Fruit fly (Drosophila melanogaster) whole organism, prepupa: ENCODE measurements around the gene sra.

Experiments
- Blimp-1 ChIP-seq: fragments of 200-800 bp; sonication (Bioruptor generic); optimal IDR thresholded peaks from 3 replicates; lab custom pipeline; 2017; ENCODE audit warnings: missing biosample characterization, missing genetic modification characterization, mild to moderate bottlenecking, moderate library complexity, missing genetic modification reagents
- CG10631 ChIP-seq: fragments of 200-800 bp; sonication (Bioruptor generic); optimal IDR thresholded peaks from 2 replicates; lab custom pipeline; 2016; ENCODE audit warnings: missing biosample characterization, missing genetic modification characterization
- CG10669 ChIP-seq: fragments of 200-800 bp; sonication (Bioruptor generic); optimal IDR thresholded peaks from 3 replicates; lab custom pipeline; 2018; ENCODE audit warnings: missing biosample characterization, mild to moderate bottlenecking, missing genetic modification characterization, moderate library complexity
- CG11294 ChIP-seq: fragments of 200-800 bp; sonication (Bioruptor generic); IDR thresholded peaks from 2 replicates; pipeline ENCODE4 v1.3.6; 2022; ENCODE audit warnings: missing biosample characterization, missing genetic modification characterization
- CG11762 ChIP-seq: fragments of 200-800 bp; sonication (Bioruptor generic); optimal IDR thresholded peaks from 3 replicates; lab custom pipeline; 2016; ENCODE audit warnings: missing biosample characterization, missing genetic modification characterization; ENCODE audit not compliant: insufficient read depth
- CG15336 ChIP-seq: fragments of 200-800 bp; sonication (Bioruptor generic); IDR thresholded peaks from 2 replicates; pipeline ENCODE4 v1.3.6; 2022; ENCODE audit warnings: missing biosample characterization, missing genetic modification characterization
- CG1621 ChIP-seq: fragments of 200-800 bp; sonication (Bioruptor generic); optimal IDR thresholded peaks from 3 replicates; lab custom pipeline; 2018; ENCODE audit warnings: missing biosample characterization, mild to moderate bottlenecking, missing genetic modification characterization
- CG16779 ChIP-seq: fragments of 200-800 bp; sonication (Bioruptor generic); optimal IDR thresholded peaks from 3 replicates; lab custom pipeline; 2017; ENCODE audit warnings: missing biosample characterization, mild to moderate bottlenecking, missing genetic modification characterization
- CG3032 ChIP-seq: fragments of 200-800 bp; optimal IDR thresholded peaks from 2 replicates; lab custom pipeline; 2019; ENCODE audit warnings: missing biosample characterization, mild to moderate bottlenecking, missing genetic modification characterization, moderate library complexity
- CG31627 ChIP-seq: fragments of 200-800 bp; sonication (Bioruptor generic); optimal IDR thresholded peaks from 3 replicates; lab custom pipeline; 2016; ENCODE audit warnings: missing biosample characterization, missing genetic modification characterization
- CG32006 ChIP-seq: fragments of 200-800 bp; sonication (Bioruptor generic); optimal IDR thresholded peaks from 3 replicates; lab custom pipeline; 2017; ENCODE audit warnings: missing biosample characterization, mild to moderate bottlenecking, missing genetic modification characterization
- CG34406 ChIP-seq: fragments of 200-800 bp; sonication (Bioruptor generic); optimal IDR thresholded peaks from 3 replicates; lab custom pipeline; 2016; ENCODE audit warnings: missing biosample characterization, missing genetic modification characterization
- CG3919 ChIP-seq: fragments of 200-800 bp; sonication (Bioruptor generic); optimal IDR thresholded peaks from 3 replicates; lab custom pipeline; 2016; ENCODE audit warnings: missing biosample characterization, missing genetic modification characterization
- CG4318 ChIP-seq: fragments of 200-800 bp; sonication (Bioruptor generic); optimal IDR thresholded peaks from 3 replicates; lab custom pipeline; 2017; ENCODE audit warnings: missing biosample characterization, mild to moderate bottlenecking, missing genetic modification characterization
- CG6163 ChIP-seq: fragments of 200-800 bp; sonication (Bioruptor generic); IDR thresholded peaks from 3 replicates; pipeline ENCODE4 v1.3.6; 2022; ENCODE audit warnings: missing biosample characterization, missing genetic modification characterization
- CG6808 ChIP-seq: fragments of 200-800 bp; sonication (Bioruptor generic); optimal IDR thresholded peaks from 3 replicates; lab custom pipeline; 2017; ENCODE audit warnings: missing biosample characterization, missing genetic modification characterization, mild to moderate bottlenecking, moderate library complexity, missing genetic modification reagents
- CG6854 ChIP-seq: fragments of 200-800 bp; sonication (Bioruptor generic); optimal IDR thresholded peaks from 2 replicates; lab custom pipeline; 2017; ENCODE audit warnings: missing biosample characterization, mild to moderate bottlenecking, missing genetic modification characterization
- CG7368 ChIP-seq: fragments of 200-800 bp; sonication (Bioruptor generic); optimal IDR thresholded peaks from 3 replicates; lab custom pipeline; 2016; ENCODE audit warnings: missing biosample characterization, missing genetic modification characterization
- CG8319 ChIP-seq: fragments of 200-800 bp; sonication (Bioruptor generic); optimal IDR thresholded peaks from 3 replicates; lab custom pipeline; 2016; ENCODE audit warnings: missing biosample characterization, missing genetic modification characterization
- CG8632 ChIP-seq: fragments of 200-800 bp; sonication (Bioruptor generic); optimal IDR thresholded peaks from 3 replicates; lab custom pipeline; 2016; ENCODE audit warnings: missing biosample characterization, missing genetic modification characterization
- CG9139 ChIP-seq: fragments of 200-800 bp; sonication (Bioruptor generic); optimal IDR thresholded peaks from 3 replicates; lab custom pipeline; 2017; ENCODE audit warnings: missing biosample characterization, mild to moderate bottlenecking, missing genetic modification characterization
- Eip75B ChIP-seq: fragments of 200-800 bp; sonication (Bioruptor generic); optimal IDR thresholded peaks from 3 replicates; lab custom pipeline; 2016; ENCODE audit warnings: missing biosample characterization, missing genetic modification characterization
- Eip78C ChIP-seq: fragments of 200-800 bp; sonication (Bioruptor generic); peaks from one replicate; lab custom pipeline; 2016; ENCODE audit warnings: missing biosample characterization, missing genetic modification characterization
- Eip93F ChIP-seq: fragments of 200-800 bp; sonication (Bioruptor generic); optimal IDR thresholded peaks from 2 replicates; lab custom pipeline; 2016; ENCODE audit warnings: missing biosample characterization, mild to moderate bottlenecking, missing genetic modification characterization
- Ets21C ChIP-seq: fragments of 200-800 bp; sonication (Bioruptor generic); optimal IDR thresholded peaks from 3 replicates; lab custom pipeline; 2016; ENCODE audit warnings: missing biosample characterization, missing genetic modification characterization
- Ets96B ChIP-seq: fragments of 200-800 bp; optimal IDR thresholded peaks from 2 replicates; lab custom pipeline; 2019; ENCODE audit warnings: missing biosample characterization, mild to moderate bottlenecking, missing genetic modification characterization, moderate library complexity
- Gug ChIP-seq: fragments of 200-800 bp; sonication (Bioruptor generic); IDR thresholded peaks from 2 replicates; pipeline ENCODE4 v1.3.6; 2022; ENCODE audit warnings: missing biosample characterization, missing genetic modification characterization
- Hr38 ChIP-seq: sonication (Bioruptor generic); optimal IDR thresholded peaks from 2 replicates; lab custom pipeline; 2016; ENCODE audit warnings: missing biosample characterization, missing genetic modification characterization
- Hr39 ChIP-seq: fragments of 200-800 bp; sonication (Bioruptor generic); optimal IDR thresholded peaks from 2 replicates; lab custom pipeline; 2016; ENCODE audit warnings: missing biosample characterization, missing genetic modification characterization
- Hr4 ChIP-seq: fragments of 200-800 bp; sonication (Bioruptor generic); optimal IDR thresholded peaks from 3 replicates; lab custom pipeline; 2016; ENCODE audit warnings: missing biosample characterization, missing genetic modification characterization
- Met ChIP-seq: fragments of 200-800 bp; sonication (Bioruptor generic); optimal IDR thresholded peaks from 3 replicates; lab custom pipeline; 2016; ENCODE audit warnings: missing biosample characterization, missing genetic modification characterization
- OdsH ChIP-seq: fragments of 200-800 bp; sonication (Bioruptor generic); optimal IDR thresholded peaks from 3 replicates; lab custom pipeline; 2016; ENCODE audit warnings: missing biosample characterization, missing genetic modification characterization
- Sox102F ChIP-seq: fragments of 200-800 bp; sonication (Bioruptor generic); optimal IDR thresholded peaks from 2 replicates; lab custom pipeline; 2016; ENCODE audit warnings: missing biosample characterization, mild to moderate bottlenecking, missing genetic modification characterization
- Sox14 ChIP-seq: fragments of 200-800 bp; sonication (Bioruptor generic); optimal IDR thresholded peaks from 3 replicates; lab custom pipeline; 2016; ENCODE audit warnings: missing biosample characterization, missing genetic modification characterization
- Sox15 ChIP-seq: fragments of 200-800 bp; sonication (Bioruptor generic); optimal IDR thresholded peaks from 3 replicates; lab custom pipeline; 2016; ENCODE audit warnings: missing biosample characterization, missing genetic modification characterization
- acj6 ChIP-seq: fragments of 200-800 bp; sonication (Bioruptor generic); optimal IDR thresholded peaks from 3 replicates; lab custom pipeline; 2016; ENCODE audit warnings: missing biosample characterization, missing genetic modification characterization
- dsx ChIP-seq: fragments of 200-800 bp; optimal IDR thresholded peaks from 3 replicates; lab custom pipeline; 2019; ENCODE audit warnings: missing biosample characterization, mild to moderate bottlenecking, missing genetic modification characterization, moderate library complexity; ENCODE audit not compliant: poor library complexity, severe bottlenecking
- eg ChIP-seq: fragments of 200-800 bp; sonication (Bioruptor generic); IDR thresholded peaks from 3 replicates; pipeline ENCODE4 v1.3.6; 2022; ENCODE audit warnings: missing biosample characterization, missing genetic modification characterization
- esn ChIP-seq: fragments of 200-800 bp; sonication (Bioruptor generic); optimal IDR thresholded peaks from 2 replicates; lab custom pipeline; 2016; ENCODE audit warnings: missing biosample characterization, mild to moderate bottlenecking, missing genetic modification characterization, moderate library complexity
- fd85E ChIP-seq: fragments of 200-800 bp; sonication (Bioruptor generic); optimal IDR thresholded peaks from 3 replicates; lab custom pipeline; 2016; ENCODE audit warnings: missing biosample characterization, missing genetic modification characterization
- fkh ChIP-seq: fragments of 200-800 bp; sonication (Bioruptor generic); optimal IDR thresholded peaks from 3 replicates; lab custom pipeline; 2017; ENCODE audit warnings: missing biosample characterization, mild to moderate bottlenecking, missing genetic modification characterization, moderate library complexity
- pdm3 ChIP-seq: fragments of 200-800 bp; sonication (Bioruptor generic); optimal IDR thresholded peaks from 3 replicates; lab custom pipeline; 2016; ENCODE audit warnings: missing biosample characterization, missing genetic modification characterization
- salr ChIP-seq, 2 experiments: fragments of 200-800 bp; sonication (Bioruptor generic); optimal IDR thresholded peaks; 3 replicates each; lab custom pipeline; 2016 to 2018; ENCODE audit warnings: missing biosample characterization in 2 of 2, missing genetic modification characterization in 2 of 2, mild to moderate bottlenecking in 1 of 2
- vri ChIP-seq: fragments of 200-800 bp; sonication (Bioruptor generic); optimal IDR thresholded peaks from 3 replicates; lab custom pipeline; 2016; ENCODE audit warnings: missing biosample characterization, mild to moderate bottlenecking, missing genetic modification characterization

Gene sra

dm6 chr3R:16238016-16238710 lies 51.4 kb downstream of the sra start (continued):
- TF ChIP-seq Gug: no peak
- TF ChIP-seq CG10669 (GFP tag; lab: Kevin White, UChicago): peak; percentile 29
- peak; percentile 47 for TF ChIP-seq OdsH
- no peak for TF ChIP-seq CG6163 (GFP tag; lab: Robert Waterston, UW)
- TF ChIP-seq fkh (GFP tag; lab: Kevin White, UChicago): no peak
- TF ChIP-seq CG4318 (GFP tag; lab: Kevin White, UChicago): no peak
- TF ChIP-seq CG16779 (tag; lab: Kevin White, UChicago): no peak
- peak; percentile 40 for TF ChIP-seq CG8632 (GFP tag; lab: Kevin White, UChicago)
- TF ChIP-seq CG11294 (GFP tag; lab: Robert Waterston, UW): no peak
- TF ChIP-seq CG32006 (GFP tag; lab: Kevin White, UChicago): peak; percentile 55
- TF ChIP-seq Ets21C (GFP tag; lab: Kevin White, UChicago): peak; percentile 1
- no peak for TF ChIP-seq Sox15
- no peak for TF ChIP-seq Blimp-1 (GFP tag; lab: Kevin White, UChicago)
- peak; percentile 33 for TF ChIP-seq CG3919 (GFP tag; lab: Kevin White, UChicago)
- no peak for TF ChIP-seq eg (GFP tag; lab: Robert Waterston, UW)
- peak; percentile 38 for TF ChIP-seq CG8319 (GFP tag; lab: Kevin White, UChicago)
- peak; percentile 55 for TF ChIP-seq vri (GFP tag; lab: Kevin White, UChicago)
- peak; percentile 42 for TF ChIP-seq Hr39 (GFP tag; lab: Kevin White, UChicago)
- no peak for TF ChIP-seq CG9139 (GFP tag; lab: Kevin White, UChicago)
- peak; percentile 50 for TF ChIP-seq Ets96B (tag; lab: Kevin White, UChicago)
- TF ChIP-seq fd85E (GFP tag; lab: Kevin White, UChicago): no peak
- TF ChIP-seq Hr4 (GFP tag; lab: Kevin White, UChicago): peak; percentile 23
- no peak for TF ChIP-seq Hr38 (GFP tag; lab: Kevin White, UChicago)
- TF ChIP-seq pdm3: peak; percentile 53
- no peak for TF ChIP-seq dsx (GFP tag; lab: Kevin White, UChicago)
- peak; percentile 48 for TF ChIP-seq esn (GFP tag; lab: Kevin White, UChicago)
- TF ChIP-seq CG3032 (tag; lab: Kevin White, UChicago): peak; percentile 19
- peak; percentile 58 for TF ChIP-seq CG6808

DNA sequence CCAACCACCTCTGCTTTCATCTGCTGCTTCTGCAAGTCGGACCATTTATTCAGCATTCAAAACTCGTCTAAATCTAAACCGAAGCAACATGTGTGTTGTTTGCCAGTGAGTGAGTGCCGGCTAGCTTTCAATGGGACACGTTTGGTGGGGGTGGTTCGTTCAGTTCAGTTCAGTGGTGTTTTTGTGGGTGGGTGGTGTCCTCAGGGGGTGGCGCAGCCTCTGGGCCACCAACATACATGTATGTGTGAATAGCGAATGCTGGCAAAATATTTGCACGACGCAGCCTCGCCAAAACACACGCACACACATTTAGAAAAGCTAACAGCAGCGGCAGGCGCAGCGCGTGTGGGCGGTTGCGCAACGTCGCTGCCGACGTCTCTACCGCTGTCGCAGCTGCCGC lies 52.5 kb downstream of the sra start:
- TF ChIP-seq vri (GFP tag; lab: Kevin White, UChicago) (peak; percentile 10), Met (GFP tag; lab: Kevin White, UChicago) (no peak)

dm6 chr3R:16240478-16241101 lies 53.8 kb downstream of the sra start:
- TF ChIP-seq Ets96B (tag; lab: Kevin White, UChicago) (no peak), vri (GFP tag; lab: Kevin White, UChicago) (peak; percentile 73), Blimp-1 (GFP tag; lab: Kevin White, UChicago) (no peak), Hr38 (GFP tag; lab: Kevin White, UChicago) (no peak), CG31627 (GFP tag; lab: Kevin White, UChicago) (no peak), pdm3 (no peak), fkh (GFP tag; lab: Kevin White, UChicago) (no peak), CG34406 (no peak), Hr39 (GFP tag; lab: Kevin White, UChicago) (peak; percentile 27), CG7368 (GFP tag; lab: Kevin White, UChicago) (no peak), CG11762 (GFP tag; lab: Kevin White, UChicago) (no peak), Sox14 (GFP tag; lab: Kevin White, UChicago) (no peak), CG10631 (GFP tag; lab: Kevin White, UChicago) (no peak), CG6163 (GFP tag; lab: Robert Waterston, UW) (no peak), salr (GFP tag; optimal IDR thresholded peaks at IDR 0.05; lab: Kevin White, UChicago) (no peak), CG1621 (peak; percentile 39), CG8319 (GFP tag; lab: Kevin White, UChicago) (no peak), Eip93F (GFP tag; lab: Kevin White, UChicago) (no peak), Ets21C (GFP tag; lab: Kevin White, UChicago) (no peak), Sox102F (GFP tag; lab: Kevin White, UChicago) (no peak), CG4318 (GFP tag; lab: Kevin White, UChicago) (no peak), acj6 (GFP tag; lab: Kevin White, UChicago) (no peak), dsx (GFP tag; lab: Kevin White, UChicago) (peak; percentile 37), CG10669 (GFP tag; lab: Kevin White, UChicago) (no peak), Eip75B (GFP tag; lab: Kevin White, UChicago) (no peak), CG6854 (GFP tag; lab: Kevin White, UChicago) (no peak), OdsH (no peak), Eip78C (GFP tag; lab: Kevin White, UChicago) (peak; percentile 61), CG32006 (GFP tag; lab: Kevin White, UChicago) (no peak), CG15336 (GFP tag; lab: Robert Waterston, UW) (no peak)
